Fruit fly (Drosophila melanogaster) whole organism, embryonic: ENCODE data around the gene CG8460.

Experiments
- Antp ChIP-seq: fragments of 200-800 bp; sonication (Bioruptor generic); optimal IDR thresholded peaks from 3 replicates; lab custom pipeline; 2016; ENCODE audit warnings: missing biosample characterization, missing genetic modification characterization
- Asciz ChIP-seq: fragments of 200-800 bp; sonication (Bioruptor generic); optimal IDR thresholded peaks from 2 replicates; lab custom pipeline; 2017; ENCODE audit warnings: missing biosample characterization, mild to moderate bottlenecking, missing genetic modification characterization, missing genetic modification reagents
- BtbVII ChIP-seq: fragments of 200-800 bp; sonication (Bioruptor generic); optimal IDR thresholded peaks from 3 replicates; lab custom pipeline; 2017; ENCODE audit warnings: missing biosample characterization, mild to moderate bottlenecking, missing genetic modification characterization
- CG10959 ChIP-seq: fragments of 200-800 bp; sonication (Bioruptor generic); IDR thresholded peaks from 2 replicates; pipeline ENCODE4 v1.3.6; 2022; ENCODE audit warnings: missing biosample characterization, missing genetic modification characterization
- CG1233 ChIP-seq: fragments of 200-800 bp; sonication (Bioruptor generic); optimal IDR thresholded peaks from 4 replicates; lab custom pipeline; 2018; ENCODE audit warnings: missing biosample characterization, mild to moderate bottlenecking, missing genetic modification characterization
- CG13624 ChIP-seq: fragments of 200-800 bp; sonication (Bioruptor generic); optimal IDR thresholded peaks from 2 replicates; lab custom pipeline; 2016; ENCODE audit warnings: missing biosample characterization, missing genetic modification characterization
- CG14667 ChIP-seq: fragments of 200-800 bp; sonication (Bioruptor generic); IDR thresholded peaks from 2 replicates; pipeline ENCODE4 v1.3.6; 2022; ENCODE audit warnings: missing biosample characterization, missing genetic modification characterization
- CG15601 ChIP-seq: fragments of 200-800 bp; sonication (Bioruptor generic); optimal IDR thresholded peaks from 3 replicates; lab custom pipeline; 2019; ENCODE audit warnings: missing biosample characterization, mild to moderate bottlenecking, missing genetic modification characterization, moderate library complexity
- CG1602 ChIP-seq: fragments of 200-800 bp; sonication (Bioruptor generic); optimal IDR thresholded peaks from 3 replicates; lab custom pipeline; 2016; ENCODE audit warnings: missing biosample characterization, missing genetic modification characterization
- CG16863 ChIP-seq: fragments of 200-800 bp; sonication (Bioruptor generic); optimal IDR thresholded peaks from 3 replicates; lab custom pipeline; 2016; ENCODE audit warnings: missing biosample characterization, missing genetic modification characterization
- CG17328 ChIP-seq: fragments of 200-800 bp; sonication (Bioruptor generic); IDR thresholded peaks from 2 replicates; pipeline ENCODE4 v1.3.6; 2022; ENCODE audit warnings: missing biosample characterization, missing genetic modification characterization
- CG17385 ChIP-seq: fragments of 200-800 bp; sonication (Bioruptor generic); optimal IDR thresholded peaks from 3 replicates; lab custom pipeline; 2018; ENCODE audit warnings: missing biosample characterization, mild to moderate bottlenecking, missing genetic modification characterization
- CG17829 ChIP-seq: fragments of 200-800 bp; optimal IDR thresholded peaks from 2 replicates; lab custom pipeline; 2019; ENCODE audit warnings: missing biosample characterization, mild to moderate bottlenecking, missing genetic modification characterization, moderate library complexity
- CG18599 ChIP-seq: fragments of 200-800 bp; sonication (Bioruptor generic); optimal IDR thresholded peaks from 3 replicates; lab custom pipeline; 2017; ENCODE audit warnings: missing biosample characterization, missing genetic modification characterization, mild to moderate bottlenecking, moderate library complexity, missing genetic modification reagents
- CG31224 ChIP-seq: fragments of 200-800 bp; sonication (Bioruptor generic); IDR thresholded peaks from 2 replicates; pipeline ENCODE4 v1.3.6; 2022; ENCODE audit warnings: missing biosample characterization, missing genetic modification characterization
- CG33557 ChIP-seq: fragments of 200-800 bp; sonication (Bioruptor generic); optimal IDR thresholded peaks from 2 replicates; lab custom pipeline; 2019; ENCODE audit warnings: missing biosample characterization, mild to moderate bottlenecking, missing genetic modification characterization, moderate library complexity
- CG3407 ChIP-seq: fragments of 200-800 bp; sonication (Bioruptor generic); optimal IDR thresholded peaks from 2 replicates; lab custom pipeline; 2018; ENCODE audit warnings: missing biosample characterization, mild to moderate bottlenecking, missing genetic modification characterization
- CG34224 ChIP-seq: fragments of 200-800 bp; sonication (Bioruptor generic); IDR thresholded peaks from 3 replicates; pipeline ENCODE4 v1.3.6; 2022; ENCODE audit warnings: missing biosample characterization, missing genetic modification characterization; ENCODE audit not compliant: partially characterized antibody
- CG4707 ChIP-seq: fragments of 200-800 bp; sonication (Bioruptor generic); optimal IDR thresholded peaks from 2 replicates; lab custom pipeline; 2018; ENCODE audit warnings: missing biosample characterization, mild to moderate bottlenecking, missing genetic modification characterization, moderate library complexity
- CG4730 ChIP-seq: fragments of 200-800 bp; sonication (Bioruptor generic); IDR thresholded peaks from 2 replicates; pipeline ENCODE4 v1.3.6; 2022; ENCODE audit warnings: missing biosample characterization, missing genetic modification characterization
- CG6791 ChIP-seq: fragments of 200-800 bp; sonication (Bioruptor generic); IDR thresholded peaks from 3 replicates; pipeline ENCODE4 v1.3.6; 2022; ENCODE audit warnings: missing biosample characterization, missing genetic modification characterization; ENCODE audit not compliant: partially characterized antibody
- CG7928 ChIP-seq: fragments of 200-800 bp; sonication (Bioruptor generic); optimal IDR thresholded peaks from 2 replicates; lab custom pipeline; 2017; ENCODE audit warnings: missing biosample characterization, mild to moderate bottlenecking, missing genetic modification characterization
- CG8281 ChIP-seq: fragments of 200-800 bp; sonication (Bioruptor generic); optimal IDR thresholded peaks from 2 replicates; lab custom pipeline; 2018; ENCODE audit warnings: missing biosample characterization, mild to moderate bottlenecking, missing genetic modification characterization, moderate library complexity
- CG9437 ChIP-seq: fragments of 200-800 bp; sonication (Bioruptor generic); optimal IDR thresholded peaks from 2 replicates; lab custom pipeline; 2018; ENCODE audit warnings: missing biosample characterization, mild to moderate bottlenecking, missing genetic modification characterization
- CG9932 ChIP-seq: fragments of 200-800 bp; sonication (Bioruptor generic); IDR thresholded peaks from 2 replicates; pipeline ENCODE4 v1.3.6; 2022; ENCODE audit warnings: missing biosample characterization, missing genetic modification characterization
- Chrac-16 ChIP-seq: fragments of 200-800 bp; sonication (Bioruptor generic); optimal IDR thresholded peaks from 3 replicates; lab custom pipeline; 2016; ENCODE audit warnings: missing biosample characterization, missing genetic modification characterization
- Dref ChIP-seq: fragments of 200-800 bp; sonication (Bioruptor generic); IDR thresholded peaks from 2 replicates; pipeline ENCODE4 v1.3.6; 2022; ENCODE audit warnings: missing biosample characterization, missing genetic modification characterization
- Ets97D ChIP-seq: fragments of 200-800 bp; sonication (Bioruptor generic); optimal IDR thresholded peaks from 3 replicates; lab custom pipeline; 2016; ENCODE audit warnings: missing biosample characterization, missing genetic modification characterization
- Lhr ChIP-seq: fragments of 200-800 bp; sonication (Bioruptor generic); optimal IDR thresholded peaks from 3 replicates; lab custom pipeline; 2017; ENCODE audit warnings: mild to moderate bottlenecking, missing biosample characterization, missing genetic modification reagents, missing genetic modification characterization
- Meics ChIP-seq: fragments of 200-800 bp; sonication (Bioruptor generic); optimal IDR thresholded peaks from 2 replicates; lab custom pipeline; 2017; ENCODE audit warnings: missing biosample characterization, mild to moderate bottlenecking, missing genetic modification characterization
- Mrtf ChIP-seq: fragments of 200-800 bp; sonication (Bioruptor generic); IDR thresholded peaks from 3 replicates; pipeline ENCODE4 v1.3.6; 2022; ENCODE audit warnings: missing biosample characterization, missing genetic modification characterization
- Oli ChIP-seq: fragments of 200-800 bp; sonication (Bioruptor generic); optimal IDR thresholded peaks from 2 replicates; lab custom pipeline; 2018; ENCODE audit warnings: missing biosample characterization, mild to moderate bottlenecking, missing genetic modification characterization, moderate library complexity
- bsh ChIP-seq, 2 experiments: fragments of 200-800 bp; sonication (Bioruptor generic); optimal IDR thresholded peaks; 2 replicates each; lab custom pipeline; 2017 to 2018; ENCODE audit warnings: mild to moderate bottlenecking in 2 of 2, missing biosample characterization in 2 of 2, missing genetic modification characterization in 2 of 2, moderate library complexity in 1 of 2
- cg ChIP-seq: fragments of 200-800 bp; sonication (Bioruptor generic); optimal IDR thresholded peaks from 3 replicates; lab custom pipeline; 2019; ENCODE audit warnings: missing biosample characterization, mild to moderate bottlenecking, missing genetic modification characterization, moderate library complexity
- en ChIP-seq: fragments of 200-800 bp; sonication (Bioruptor generic); optimal IDR thresholded peaks from 2 replicates; lab custom pipeline; 2016; ENCODE audit warnings: missing biosample characterization, missing genetic modification characterization
- grn ChIP-seq: fragments of 200-800 bp; sonication (Bioruptor generic); optimal IDR thresholded peaks from 3 replicates; lab custom pipeline; 2017; ENCODE audit warnings: missing biosample characterization, missing genetic modification characterization
- hth ChIP-seq: fragments of >200 bp; optimal IDR thresholded peaks from 2 replicates; lab custom pipeline; 2017; ENCODE audit warnings: inconsistent platforms
- inv ChIP-seq: fragments of 200-800 bp; sonication (Bioruptor generic); IDR thresholded peaks from 2 replicates; pipeline ENCODE4 v1.3.6; 2022; ENCODE audit warnings: missing biosample characterization, missing genetic modification characterization; ENCODE audit not compliant: partially characterized antibody
- nau ChIP-seq: fragments of 200-800 bp; sonication (Bioruptor generic); optimal IDR thresholded peaks from 3 replicates; lab custom pipeline; 2017; ENCODE audit warnings: missing biosample characterization, mild to moderate bottlenecking, missing genetic modification characterization, missing genetic modification reagents
- nerfin-1 ChIP-seq: fragments of 200-800 bp; sonication (Bioruptor generic); optimal IDR thresholded peaks from 3 replicates; lab custom pipeline; 2019; ENCODE audit warnings: missing biosample characterization, mild to moderate bottlenecking, missing genetic modification characterization, moderate library complexity
- peb ChIP-seq: fragments of 200-800 bp; sonication (Bioruptor generic); IDR thresholded peaks from 2 replicates; pipeline ENCODE4 v1.3.6; 2022; ENCODE audit warnings: missing biosample characterization, missing genetic modification characterization
- pfk ChIP-seq: fragments of 200-800 bp; sonication (Bioruptor generic); optimal IDR thresholded peaks from 2 replicates; lab custom pipeline; 2018; ENCODE audit warnings: missing biosample characterization, mild to moderate bottlenecking, missing genetic modification characterization, moderate library complexity
- sens ChIP-seq: fragments of 200-800 bp; sonication (Bioruptor generic); peaks from one replicate; lab custom pipeline; 2016; ENCODE audit warnings: missing biosample characterization, missing genetic modification characterization
- slbo ChIP-seq: fragments of 200-800 bp; sonication (Bioruptor generic); IDR thresholded peaks from 2 replicates; pipeline ENCODE4 v1.3.6; 2022; ENCODE audit warnings: missing biosample characterization, missing genetic modification characterization
- so ChIP-seq: fragments of 200-800 bp; sonication (Bioruptor generic); IDR thresholded peaks from 3 replicates; pipeline ENCODE4 v1.3.6; 2022; ENCODE audit warnings: missing biosample characterization, missing genetic modification characterization
- tio ChIP-seq: fragments of 200-800 bp; sonication (Bioruptor generic); optimal IDR thresholded peaks from 2 replicates; lab custom pipeline; 2017; ENCODE audit warnings: missing biosample characterization, missing genetic modification characterization, inconsistent platforms
- trem ChIP-seq: fragments of 200-800 bp; optimal IDR thresholded peaks from 3 replicates; lab custom pipeline; 2019; ENCODE audit warnings: missing biosample characterization, mild to moderate bottlenecking, missing genetic modification characterization, moderate library complexity
- twi ChIP-seq: fragments of 200-800 bp; optimal IDR thresholded peaks from 2 replicates; lab custom pipeline; 2019; ENCODE audit warnings: missing biosample characterization, mild to moderate bottlenecking, missing genetic modification characterization, moderate library complexity
- tx ChIP-seq: fragments of 200-800 bp; sonication (Bioruptor generic); optimal IDR thresholded peaks from 2 replicates; lab custom pipeline; 2016; ENCODE audit warnings: missing biosample characterization, missing genetic modification characterization
- unc-4 ChIP-seq: fragments of 200-800 bp; sonication (Bioruptor generic); IDR thresholded peaks from 2 replicates; pipeline ENCODE4 v1.3.6; 2022; ENCODE audit warnings: missing biosample characterization, missing genetic modification characterization; ENCODE audit not compliant: partially characterized antibody
- vfl ChIP-seq: fragments of 200-800 bp; sonication (Bioruptor generic); optimal IDR thresholded peaks from 2 replicates; lab custom pipeline; 2016; ENCODE audit warnings: missing biosample characterization, missing genetic modification characterization

Gene CG8460

dm6 chr2L:8211070-8211469 lies 14.1 kb downstream of the CG8460 start, which contains the start of gene Ssb-c31a (continued):
- TF ChIP-seq nerfin-1 (peak; percentile 47), CG8281 (no peak), CG1602 (peak; percentile 35), CG33557 (peak; percentile 44), hth (lab: Kevin White, UChicago) (no peak), CG18599 (GFP tag; lab: Kevin White, UChicago) (peak; percentile 46), CG7928 (GFP tag; lab: Kevin White, UChicago) (no peak), CG9437 (GFP tag; lab: Kevin White, UChicago) (peak; percentile 53), Asciz (no peak), CG14667 (GFP tag; lab: Robert Waterston, UW) (no peak), Meics (GFP tag; lab: Kevin White, UChicago) (peak; percentile 30), tio (GFP tag; lab: Kevin White, UChicago) (no peak), cg (GFP tag; lab: Kevin White, UChicago) (peak; percentile 9), pfk (GFP tag; lab: Kevin White, UChicago) (no peak), CG6791 (GFP tag; lab: Robert Waterston, UW) (no peak), en (no peak), sens (GFP tag; lab: Kevin White, UChicago) (peak; percentile 93), vfl (peak; percentile 70), CG17829 (peak; percentile 56), CG9932 (peak; percentile 81), CG10959 (GFP tag; lab: Robert Waterston, UW) (no peak), CG15601 (tag; lab: Kevin White, UChicago) (peak; percentile 46), CG34224 (GFP tag; lab: Robert Waterston, UW) (peak; percentile 77), Mrtf (GFP tag; lab: Robert Waterston, UW) (no peak), CG3407 (GFP tag; lab: Kevin White, UChicago) (peak; percentile 18), CG4707 (GFP tag; lab: Kevin White, UChicago) (no peak), BtbVII (GFP tag; lab: Kevin White, UChicago) (no peak), twi (tag; lab: Kevin White, UChicago) (peak; percentile 46), so (GFP tag; lab: Robert Waterston, UW) (0 out of 3 replicates have a peak, but pooled peaks have one; percentile 18), Oli (tag; lab: Kevin White, UChicago) (peak; percentile 19), bsh (GFP tag; optimal IDR thresholded peaks at IDR 0.05; lab: Kevin White, UChicago) (peak in 1 of 2 experiments; percentile 45), Ets97D (peak; percentile 66), CG16863 (GFP tag; lab: Kevin White, UChicago) (peak; percentile 19), nau (peak; percentile 0), tx (GFP tag; lab: Kevin White, UChicago) (peak; percentile 20), CG1233 (GFP tag; lab: Kevin White, UChicago) (peak; percentile 31), CG31224 (GFP tag; lab: Robert Waterston, UW) (peak; percentile 25; the same call in 1 of the 2 replicates), Dref (GFP tag; lab: Robert Waterston, UW) (peak; percentile 62), CG13624 (peak; percentile 82), unc-4 (GFP tag; lab: Robert Waterston, UW) (peak; percentile 80), CG17328 (peak; percentile 28; the same call in 1 of the 2 replicates), Antp (GFP tag; lab: Kevin White, UChicago) (peak; percentile 22), inv (GFP tag; lab: Robert Waterston, UW) (peak; percentile 68), CG17385 (GFP tag; lab: Kevin White, UChicago) (peak; percentile 66), trem (tag; lab: Kevin White, UChicago) (peak; percentile 75), Chrac-16 (peak; percentile 62), slbo (GFP tag; lab: Robert Waterston, UW) (peak; percentile 66; the same call in 1 of the 2 replicates), peb (GFP tag; lab: Robert Waterston, UW) (no peak), CG4730 (no peak), Lhr (GFP tag; lab: Kevin White, UChicago) (no peak), grn (GFP tag; lab: Kevin White, UChicago) (no peak)
